Worm (Caenorhabditis elegans) whole organism, L3 larva: ENCODE results near the gene C11G6.2.

Source experiments
- R02D3.7 ChIP-seq: fragments of 150-350 bp; optimal IDR thresholded peaks from 2 replicates; lab custom pipeline; 2014; ENCODE audit warnings: missing biosample characterization, missing genetic modification characterization
- ZK546.5 ChIP-seq: sonication (generic microtip); optimal IDR thresholded peaks from 2 replicates; lab custom pipeline; 2017; ENCODE audit warnings: missing biosample characterization, missing genetic modification characterization
- aly-2 ChIP-seq: fragments of 150-350 bp; optimal IDR thresholded peaks from 2 replicates; lab custom pipeline; 2014; ENCODE audit warnings: missing biosample characterization, missing genetic modification characterization
- ama-1 ChIP-seq: fragments of 150-350 bp; optimal IDR thresholded peaks from 2 replicates; lab custom pipeline; 2018
- ceh-16 ChIP-seq: sonication (generic microtip); optimal IDR thresholded peaks from 2 replicates; lab custom pipeline; 2017; ENCODE audit warnings: missing biosample characterization, missing genetic modification characterization
- ceh-28 ChIP-seq: fragments of 150-350 bp; optimal IDR thresholded peaks from 2 replicates; lab custom pipeline; 2014; ENCODE audit warnings: missing biosample characterization, missing genetic modification reagents, missing genetic modification characterization
- ceh-82 ChIP-seq: fragments of 150-350 bp; optimal IDR thresholded peaks from 2 replicates; lab custom pipeline; 2014; ENCODE audit warnings: missing biosample characterization, missing genetic modification characterization
- ceh-9 ChIP-seq: sonication (generic microtip); optimal IDR thresholded peaks from 2 replicates; lab custom pipeline; 2018; ENCODE audit warnings: missing biosample characterization, missing genetic modification characterization
- daf-12 ChIP-seq: fragments of 150-350 bp; optimal IDR thresholded peaks from 2 replicates; lab custom pipeline; 2014; ENCODE audit warnings: missing biosample characterization, missing genetic modification reagents, missing genetic modification characterization
- egl-27 ChIP-seq: sonication (generic microtip); optimal IDR thresholded peaks from 4 replicates; lab custom pipeline; 2017; ENCODE audit warnings: missing biosample characterization, missing genetic modification reagents, missing genetic modification characterization
- egl-5 ChIP-seq: fragments of 150-350 bp; optimal IDR thresholded peaks from 2 replicates; lab custom pipeline; 2017; ENCODE audit warnings: missing biosample characterization, missing genetic modification reagents, missing genetic modification characterization, inconsistent platforms
- elt-1 ChIP-seq: fragments of 150-350 bp; optimal IDR thresholded peaks from 2 replicates; lab custom pipeline; 2014; ENCODE audit warnings: missing biosample characterization, missing genetic modification characterization
- elt-2 ChIP-seq: sonication (generic microtip); optimal IDR thresholded peaks from 2 replicates; lab custom pipeline; 2016; ENCODE audit warnings: missing genetic modification reagents, mild to moderate bottlenecking, missing genetic modification characterization, missing compliant biosample characterization
- elt-3 ChIP-seq, 3 experiments: fragments of 150-350 bp in 1 of 3; sonication (generic microtip) in 2 of 3; optimal IDR thresholded peaks; 2 replicates in 2 of 3; 4 replicates in 1 of 3; lab custom pipeline; 2014 to 2017; ENCODE audit warnings: missing biosample characterization in 3 of 3, missing genetic modification characterization in 3 of 3
- eor-1 ChIP-seq, 2 experiments: fragments of 150-350 bp; optimal IDR thresholded peaks; 2 replicates each; lab custom pipeline; 2014 to 2018; ENCODE audit warnings: missing biosample characterization in 2 of 2, missing genetic modification characterization in 2 of 2
- fkh-10 ChIP-seq: sonication (generic microtip); optimal IDR thresholded peaks from 2 replicates; lab custom pipeline; 2017; ENCODE audit warnings: missing biosample characterization, missing genetic modification reagents, missing genetic modification characterization
- fkh-2 ChIP-seq: fragments of 150-350 bp; optimal IDR thresholded peaks from 2 replicates; lab custom pipeline; 2014; ENCODE audit warnings: missing biosample characterization, missing genetic modification reagents, missing genetic modification characterization
- fos-1 ChIP-seq: fragments of 150-350 bp; optimal IDR thresholded peaks from 2 replicates; lab custom pipeline; 2014; ENCODE audit warnings: missing biosample characterization, missing genetic modification characterization
- hmg-11 ChIP-seq: sonication (generic microtip); optimal IDR thresholded peaks from 2 replicates; lab custom pipeline; 2016; ENCODE audit warnings: missing genetic modification characterization, missing compliant biosample characterization
- jun-1 ChIP-seq: fragments of 150-350 bp; optimal IDR thresholded peaks from 2 replicates; lab custom pipeline; 2014; ENCODE audit warnings: missing biosample characterization, missing genetic modification reagents, missing genetic modification characterization
- lin-15B ChIP-seq: fragments of 150-350 bp; optimal IDR thresholded peaks from 2 replicates; lab custom pipeline; 2014; ENCODE audit warnings: missing biosample characterization, missing genetic modification characterization
- lin-39 ChIP-seq: fragments of 150-350 bp; optimal IDR thresholded peaks from 2 replicates; lab custom pipeline; 2018; ENCODE audit warnings: missing biosample characterization, missing genetic modification reagents, missing genetic modification characterization
- lsy-12 ChIP-seq: sonication (generic microtip); optimal IDR thresholded peaks from 2 replicates; lab custom pipeline; 2016; ENCODE audit warnings: mild to moderate bottlenecking, missing genetic modification characterization, missing compliant biosample characterization
- mdl-1 ChIP-seq: fragments of 150-350 bp; optimal IDR thresholded peaks from 2 replicates; lab custom pipeline; 2014; ENCODE audit warnings: missing biosample characterization, missing genetic modification characterization
- mml-1 ChIP-seq: fragments of 150-350 bp; sonication (generic microtip); optimal IDR thresholded peaks from 3 replicates; lab custom pipeline; 2014; ENCODE audit warnings: missing biosample characterization, missing genetic modification characterization
- nfya-1 ChIP-seq: sonication (generic microtip); optimal IDR thresholded peaks from 2 replicates; lab custom pipeline; 2017; ENCODE audit warnings: missing genetic modification characterization, mild to moderate bottlenecking, missing compliant biosample characterization, antibody characterized with exemption, moderate library complexity; ENCODE audit not compliant: insufficient read depth
- nhr-11 ChIP-seq: fragments of 150-350 bp; optimal IDR thresholded peaks from 2 replicates; lab custom pipeline; 2014; ENCODE audit warnings: missing biosample characterization, missing genetic modification characterization
- nhr-12 ChIP-seq: fragments of 150-350 bp; optimal IDR thresholded peaks from 2 replicates; lab custom pipeline; 2014; ENCODE audit warnings: missing biosample characterization, missing genetic modification characterization
- nhr-23 ChIP-seq: fragments of 150-350 bp; optimal IDR thresholded peaks from 2 replicates; lab custom pipeline; 2014; ENCODE audit warnings: missing biosample characterization, missing genetic modification reagents, missing genetic modification characterization
- nhr-237 ChIP-seq: fragments of 150-350 bp; optimal IDR thresholded peaks from 2 replicates; lab custom pipeline; 2014; ENCODE audit warnings: missing biosample characterization, missing genetic modification characterization
- nhr-25 ChIP-seq: sonication (generic microtip); optimal IDR thresholded peaks from 2 replicates; lab custom pipeline; 2017; ENCODE audit warnings: missing biosample characterization, missing genetic modification characterization
- nhr-28 ChIP-seq: fragments of 150-350 bp; optimal IDR thresholded peaks from 2 replicates; lab custom pipeline; 2014; ENCODE audit warnings: missing biosample characterization, missing genetic modification characterization
- nhr-43 ChIP-seq: sonication (generic microtip); optimal IDR thresholded peaks from 2 replicates; lab custom pipeline; 2016; ENCODE audit warnings: mild to moderate bottlenecking, missing genetic modification characterization, missing compliant biosample characterization; ENCODE audit not compliant: poor library complexity, severe bottlenecking
- nhr-67 ChIP-seq: fragments of 150-350 bp; optimal IDR thresholded peaks from 2 replicates; lab custom pipeline; 2014; ENCODE audit warnings: missing biosample characterization, missing genetic modification characterization
- nhr-76 ChIP-seq: fragments of 150-350 bp; sonication (generic microtip); optimal IDR thresholded peaks from 5 replicates; lab custom pipeline; 2014; ENCODE audit warnings: missing biosample characterization, missing genetic modification characterization
- nhr-77 ChIP-seq: fragments of 150-350 bp; optimal IDR thresholded peaks from 2 replicates; lab custom pipeline; 2014; ENCODE audit warnings: missing biosample characterization, missing genetic modification characterization
- pha-4 ChIP-seq: fragments of 150-350 bp; optimal IDR thresholded peaks from 2 replicates; lab custom pipeline; 2014; ENCODE audit warnings: missing biosample characterization, missing genetic modification reagents, missing genetic modification characterization
- pqm-1 ChIP-seq: fragments of 150-350 bp; optimal IDR thresholded peaks from 2 replicates; lab custom pipeline; 2017; ENCODE audit warnings: missing biosample characterization, missing genetic modification characterization, inconsistent platforms
- sea-2 ChIP-seq: fragments of 150-350 bp; sonication (generic microtip); optimal IDR thresholded peaks from 4 replicates; lab custom pipeline; 2014; ENCODE audit warnings: missing biosample characterization, missing genetic modification reagents, missing genetic modification characterization
- skn-1 ChIP-seq: fragments of 150-350 bp; optimal IDR thresholded peaks from 2 replicates; lab custom pipeline; 2014; ENCODE audit warnings: missing biosample characterization, missing genetic modification characterization
- snpc-4 ChIP-seq: fragments of 150-350 bp; optimal IDR thresholded peaks from 2 replicates; lab custom pipeline; 2014; ENCODE audit warnings: missing biosample characterization, missing genetic modification characterization
- tbx-2 ChIP-seq: sonication (generic microtip); optimal IDR thresholded peaks from 2 replicates; lab custom pipeline; 2016; ENCODE audit warnings: mild to moderate bottlenecking, missing genetic modification characterization, missing compliant biosample characterization
- unc-39 ChIP-seq: sonication (generic microtip); optimal IDR thresholded peaks from 4 replicates; lab custom pipeline; 2017; ENCODE audit warnings: missing biosample characterization, missing genetic modification characterization
- unc-62 ChIP-seq: fragments of 150-350 bp; sonication (generic microtip); optimal IDR thresholded peaks from 4 replicates; lab custom pipeline; 2014; ENCODE audit warnings: missing biosample characterization, missing genetic modification reagents, missing genetic modification characterization
- zag-1 ChIP-seq: fragments of 150-350 bp; optimal IDR thresholded peaks from 2 replicates; lab custom pipeline; 2014; ENCODE audit warnings: missing biosample characterization, missing genetic modification characterization
- ztf-11 ChIP-seq: fragments of 150-350 bp; optimal IDR thresholded peaks from 2 replicates; lab custom pipeline; 2014; ENCODE audit warnings: missing biosample characterization, missing genetic modification characterization
- ztf-4 ChIP-seq: fragments of 150-350 bp; optimal IDR thresholded peaks from 2 replicates; lab custom pipeline; 2014; ENCODE audit warnings: missing biosample characterization, missing genetic modification characterization

The C11G6.2 gene

DNA sequence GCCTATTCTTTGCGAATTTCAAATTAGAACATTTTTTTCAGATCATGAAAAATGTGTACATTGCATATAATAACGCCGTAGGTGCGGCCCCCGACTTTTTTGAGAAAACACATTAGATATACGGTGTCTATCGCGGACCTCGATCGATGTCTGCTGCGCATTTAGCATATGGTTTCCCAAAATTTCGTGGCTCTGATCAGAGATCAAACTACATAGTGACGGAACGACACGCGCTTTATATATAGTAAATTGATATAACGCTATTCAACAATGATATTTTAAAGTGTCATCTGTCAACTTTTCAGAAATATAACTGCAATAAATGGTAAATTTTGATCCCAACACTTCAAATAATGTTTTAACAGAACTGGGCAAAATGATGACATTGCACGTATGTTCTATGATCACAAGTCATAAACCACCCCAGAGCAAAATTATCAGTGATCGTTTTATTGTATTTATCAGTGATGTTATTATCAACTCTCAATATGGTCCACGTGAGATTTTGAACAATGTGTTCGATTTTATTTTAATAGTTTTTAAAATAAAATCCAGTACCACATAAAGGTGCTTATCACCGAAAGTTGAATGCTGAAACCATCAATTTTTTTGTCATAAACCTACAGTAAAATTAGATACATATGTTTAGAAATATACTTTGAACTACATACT, 17.9 kb downstream of the C11G6.2 start (continued):
- no peak for TF ChIP-seq sea-2 (GFP tag; lab: Kevin White, UChicago)
- no peak for TF ChIP-seq hmg-11 (tag; lab: Kevin White, UChicago)
- TF ChIP-seq nhr-237: no peak
- no peak for TF ChIP-seq elt-3 (tag; optimal IDR thresholded peaks at IDR 0.05; lab: Kevin White, UChicago)
- TF ChIP-seq elt-2: peak; percentile 96

DNA sequence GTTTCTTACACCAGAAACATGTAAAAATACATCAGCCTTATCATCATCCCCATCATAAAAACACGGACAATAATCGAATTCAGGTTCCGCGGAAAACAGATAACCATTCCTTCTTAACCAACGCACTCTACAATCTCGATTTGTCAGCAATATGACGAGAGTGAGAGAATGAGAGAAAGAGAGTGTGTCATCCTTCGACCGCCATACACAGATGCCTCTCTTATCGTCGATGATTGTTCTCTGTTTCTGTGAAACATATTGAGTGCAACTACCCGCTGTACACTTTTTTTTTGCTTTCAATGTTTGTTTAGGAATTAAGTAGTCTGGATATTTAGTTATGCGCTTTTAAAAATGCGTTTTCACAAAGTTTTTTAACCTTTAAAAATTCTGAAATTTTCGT, 20.6 kb downstream of the C11G6.2 start:
- TF ChIP-seq snpc-4: no peak
- no peak for TF ChIP-seq lin-15B (tag; lab: Kevin White, UChicago)
- no peak for TF ChIP-seq nhr-76 (tag; lab: Kevin White, UChicago)
- TF ChIP-seq egl-27: no peak
- TF ChIP-seq elt-2: peak; percentile 97
- no peak for TF ChIP-seq ceh-82 (tag; lab: Kevin White, UChicago)
- no peak for TF ChIP-seq eor-1 (tag; optimal IDR thresholded peaks at IDR 0.05; lab: Kevin White, UChicago)
- TF ChIP-seq nhr-23 (tag; lab: Kevin White, UChicago): peak; percentile 59
- no peak for TF ChIP-seq mml-1
- no peak for TF ChIP-seq egl-5 (tag; lab: Kevin White, UChicago)
- TF ChIP-seq nhr-67: no peak
- peak; percentile 91 for TF ChIP-seq skn-1 (tag; lab: Kevin White, UChicago)
- TF ChIP-seq aly-2 (tag; lab: Kevin White, UChicago): no peak
- TF ChIP-seq nhr-77 (tag; lab: Kevin White, UChicago): no peak
- peak; percentile 36 for TF ChIP-seq nhr-25 (tag; lab: Kevin White, UChicago)
- TF ChIP-seq fkh-10 (GFP tag; lab: Kevin White, UChicago): no peak
- TF ChIP-seq nhr-43 (tag; lab: Kevin White, UChicago): peak; percentile 46
- peak; percentile 37 for TF ChIP-seq ceh-28 (tag; lab: Kevin White, UChicago)
- TF ChIP-seq lsy-12 (tag; lab: Kevin White, UChicago): no peak
- no peak for TF ChIP-seq ztf-4 (tag; lab: Kevin White, UChicago)
- peak; percentile 33 for TF ChIP-seq nfya-1 (tag; lab: Kevin White, UChicago)
- no peak for TF ChIP-seq mdl-1 (tag; lab: Kevin White, UChicago)
- no peak for TF ChIP-seq sea-2 (GFP tag; lab: Kevin White, UChicago)
- no peak for TF ChIP-seq ceh-16 (tag; lab: Kevin White, UChicago)
- TF ChIP-seq ztf-11 (tag; lab: Kevin White, UChicago): no peak
- no peak for TF ChIP-seq ZK546.5 (tag; lab: Kevin White, UChicago)
- TF ChIP-seq zag-1 (tag; lab: Kevin White, UChicago): no peak
- TF ChIP-seq nhr-28: no peak
- TF ChIP-seq pqm-1 (tag; lab: Kevin White, UChicago): peak; percentile 99
- no peak for TF ChIP-seq nhr-11 (tag; lab: Kevin White, UChicago)
- no peak for TF ChIP-seq fkh-2 (tag; lab: Kevin White, UChicago)
- no peak for TF ChIP-seq hmg-11 (tag; lab: Kevin White, UChicago)
- TF ChIP-seq ceh-9 (tag; lab: Kevin White, UChicago): no peak
- peak; percentile 79 for TF ChIP-seq jun-1
- no peak for TF ChIP-seq nhr-237
- no peak for TF ChIP-seq tbx-2 (tag; lab: Kevin White, UChicago)
- TF ChIP-seq fos-1: no peak
- no peak for TF ChIP-seq lin-39 (tag; lab: Kevin White, UChicago)
- no peak for TF ChIP-seq unc-62
- TF ChIP-seq pha-4: peak; percentile 81
- TF ChIP-seq ama-1 (lab: Kevin White, UChicago): no peak
- TF ChIP-seq nhr-12 (tag; lab: Kevin White, UChicago): no peak
- TF ChIP-seq elt-3 (tag; optimal IDR thresholded peaks at IDR 0.05; lab: Kevin White, UChicago): no peak
- peak; percentile 41 for TF ChIP-seq elt-1
- TF ChIP-seq daf-12 (tag; lab: Kevin White, UChicago): no peak
- no peak for TF ChIP-seq R02D3.7 (tag; lab: Kevin White, UChicago)
- TF ChIP-seq unc-39: no peak
